Fruit fly (Drosophila melanogaster) whole organism, embryonic: ENCODE results near the gene CG42240.

ENCODE experiments used
- Antp ChIP-seq: fragments of 200-800 bp; sonication (Bioruptor generic); optimal IDR thresholded peaks from 3 replicates; lab custom pipeline; 2016; ENCODE audit warnings: missing biosample characterization, missing genetic modification characterization
- Atf6 ChIP-seq: fragments of 200-800 bp; sonication (Bioruptor generic); IDR thresholded peaks from 2 replicates; pipeline ENCODE4 v1.3.6; 2022; ENCODE audit warnings: missing biosample characterization, missing genetic modification characterization
- Blimp-1 ChIP-seq: fragments of 200-800 bp; sonication (Bioruptor generic); optimal IDR thresholded peaks from 3 replicates; lab custom pipeline; 2018; ENCODE audit warnings: missing biosample characterization, missing genetic modification characterization, mild to moderate bottlenecking, moderate library complexity, missing genetic modification reagents
- CG10543 ChIP-seq: fragments of 200-800 bp; sonication (Bioruptor generic); optimal IDR thresholded peaks from 3 replicates; lab custom pipeline; 2017; ENCODE audit warnings: missing biosample characterization, mild to moderate bottlenecking, missing genetic modification characterization, moderate library complexity
- CG10654 ChIP-seq: fragments of 200-800 bp; sonication (Bioruptor generic); optimal IDR thresholded peaks from 2 replicates; lab custom pipeline; 2016; ENCODE audit warnings: missing biosample characterization, missing genetic modification characterization
- CG12071 ChIP-seq: fragments of 200-800 bp; sonication (Bioruptor generic); optimal IDR thresholded peaks from 3 replicates; lab custom pipeline; 2018; ENCODE audit warnings: missing biosample characterization, mild to moderate bottlenecking, missing genetic modification characterization
- CG12236 ChIP-seq: fragments of 200-800 bp; sonication (Bioruptor generic); optimal IDR thresholded peaks from 2 replicates; lab custom pipeline; 2016; ENCODE audit warnings: missing biosample characterization, missing genetic modification characterization
- CG12391 ChIP-seq: fragments of 200-800 bp; sonication (Bioruptor generic); optimal IDR thresholded peaks from 3 replicates; lab custom pipeline; 2018; ENCODE audit warnings: missing biosample characterization, mild to moderate bottlenecking, missing genetic modification characterization, moderate library complexity
- CG12769 ChIP-seq: fragments of 200-800 bp; sonication (Bioruptor generic); optimal IDR thresholded peaks from 2 replicates; lab custom pipeline; 2019; ENCODE audit warnings: missing biosample characterization, mild to moderate bottlenecking, missing genetic modification characterization, moderate library complexity
- CG13775 ChIP-seq: fragments of 200-800 bp; sonication (Bioruptor generic); optimal IDR thresholded peaks from 3 replicates; lab custom pipeline; 2017; ENCODE audit warnings: missing biosample characterization, mild to moderate bottlenecking, missing genetic modification characterization
- CG14965 ChIP-seq: fragments of 200-800 bp; sonication (Bioruptor generic); optimal IDR thresholded peaks from 2 replicates; lab custom pipeline; 2016; ENCODE audit warnings: missing biosample characterization, missing genetic modification characterization, borderline replicate concordance
- CG1602 ChIP-seq: fragments of 200-800 bp; sonication (Bioruptor generic); optimal IDR thresholded peaks from 3 replicates; lab custom pipeline; 2016; ENCODE audit warnings: missing biosample characterization, missing genetic modification characterization
- CG17359 ChIP-seq: fragments of 200-800 bp; sonication (Bioruptor generic); optimal IDR thresholded peaks from 3 replicates; lab custom pipeline; 2018; ENCODE audit warnings: missing biosample characterization, mild to moderate bottlenecking, missing genetic modification characterization, moderate library complexity
- CG3407 ChIP-seq: fragments of 200-800 bp; sonication (Bioruptor generic); optimal IDR thresholded peaks from 2 replicates; lab custom pipeline; 2018; ENCODE audit warnings: missing biosample characterization, mild to moderate bottlenecking, missing genetic modification characterization
- CG34224 ChIP-seq: fragments of 200-800 bp; sonication (Bioruptor generic); IDR thresholded peaks from 3 replicates; pipeline ENCODE4 v1.3.6; 2022; ENCODE audit warnings: missing biosample characterization, missing genetic modification characterization; ENCODE audit not compliant: partially characterized antibody
- CG5180 ChIP-seq: fragments of 200-800 bp; sonication (Bioruptor generic); optimal IDR thresholded peaks from 3 replicates; lab custom pipeline; 2017; ENCODE audit warnings: missing biosample characterization, missing genetic modification characterization, mild to moderate bottlenecking, moderate library complexity, missing genetic modification reagents
- CG7372 ChIP-seq: fragments of 200-800 bp; sonication (Bioruptor generic); IDR thresholded peaks from 2 replicates; pipeline ENCODE4 v1.3.6; 2022; ENCODE audit warnings: missing biosample characterization, missing genetic modification characterization
- CG7556 ChIP-seq: fragments of 200-800 bp; sonication (Bioruptor generic); optimal IDR thresholded peaks from 2 replicates; lab custom pipeline; 2017; ENCODE audit warnings: missing biosample characterization, mild to moderate bottlenecking, missing genetic modification characterization
- CG7839 ChIP-seq: fragments of 200-800 bp; sonication (Bioruptor generic); optimal IDR thresholded peaks from 3 replicates; lab custom pipeline; 2018; ENCODE audit warnings: missing biosample characterization, mild to moderate bottlenecking, missing genetic modification characterization, moderate library complexity
- Dbx ChIP-seq: fragments of 200-800 bp; sonication (Bioruptor generic); IDR thresholded peaks from 3 replicates; pipeline ENCODE4 v1.3.6; 2022; ENCODE audit warnings: missing biosample characterization, missing genetic modification characterization
- Eip74EF ChIP-seq, 2 experiments: fragments of 200-800 bp in 1 of 2; fragments of >200 bp in 1 of 2; sonication (Bioruptor generic) in 1 of 2; optimal IDR thresholded peaks; 2 replicates each; lab custom pipeline; 2017 to 2019; ENCODE audit warnings: missing biosample characterization in 2 of 2, missing genetic modification characterization in 2 of 2, mild to moderate bottlenecking in 1 of 2, moderate library complexity in 1 of 2
- Fer2 ChIP-seq: fragments of 200-800 bp; sonication (Bioruptor generic); optimal IDR thresholded peaks from 2 replicates; lab custom pipeline; 2018; ENCODE audit warnings: missing biosample characterization, mild to moderate bottlenecking, missing genetic modification characterization, moderate library complexity
- H2.0 ChIP-seq: fragments of 200-800 bp; sonication (Bioruptor generic); IDR thresholded peaks from 2 replicates; pipeline ENCODE4 v1.3.6; 2022; ENCODE audit warnings: missing biosample characterization, missing genetic modification characterization
- HLH4C ChIP-seq: fragments of 200-800 bp; sonication (Bioruptor generic); IDR thresholded peaks from 3 replicates; pipeline ENCODE4 v1.3.6; 2022; ENCODE audit warnings: missing biosample characterization, missing genetic modification characterization; ENCODE audit not compliant: partially characterized antibody
- Six4 ChIP-seq: fragments of 200-800 bp; sonication (Bioruptor generic); optimal IDR thresholded peaks from 2 replicates; lab custom pipeline; 2016; ENCODE audit warnings: missing biosample characterization, missing genetic modification characterization
- Sox102F ChIP-seq: fragments of 200-800 bp; sonication (Bioruptor generic); optimal IDR thresholded peaks from 2 replicates; lab custom pipeline; 2018; ENCODE audit warnings: missing biosample characterization, mild to moderate bottlenecking, missing genetic modification characterization, moderate library complexity
- Trl ChIP-seq, 3 experiments: fragments of >200 bp in 2 of 3; fragments of 200-800 bp in 1 of 3; sonication (Bioruptor generic) in 1 of 3; optimal IDR thresholded peaks; 2 replicates in 1 of 3; 3 replicates in 2 of 3; lab custom pipeline; 2016 to 2017; ENCODE audit warnings: missing biosample characterization in 1 of 3, missing genetic modification characterization in 1 of 3
- Vsx1 ChIP-seq: fragments of 200-800 bp; sonication (Bioruptor generic); optimal IDR thresholded peaks from 2 replicates; lab custom pipeline; 2017; ENCODE audit warnings: missing biosample characterization, mild to moderate bottlenecking, missing genetic modification characterization, missing genetic modification reagents
- Xbp1 ChIP-seq: fragments of 200-800 bp; sonication (Bioruptor generic); optimal IDR thresholded peaks from 3 replicates; lab custom pipeline; 2016; ENCODE audit warnings: missing biosample characterization, mild to moderate bottlenecking, missing genetic modification characterization
- bcd ChIP-seq: fragments of 200-800 bp; sonication (Bioruptor generic); optimal IDR thresholded peaks from 2 replicates; lab custom pipeline; 2017; ENCODE audit warnings: missing biosample characterization, mild to moderate bottlenecking, missing genetic modification characterization
- chif ChIP-seq, 2 experiments: fragments of 200-800 bp; sonication (Bioruptor generic); optimal IDR thresholded peaks; 3 replicates each; lab custom pipeline; 2016; ENCODE audit warnings: missing biosample characterization in 2 of 2, missing genetic modification characterization in 2 of 2
- ci ChIP-seq: fragments of 200-800 bp; sonication (Bioruptor generic); IDR thresholded peaks from 3 replicates; pipeline ENCODE4 v1.3.6; 2022; ENCODE audit warnings: missing biosample characterization, missing genetic modification characterization
- corto ChIP-seq: fragments of 200-800 bp; sonication (Bioruptor generic); optimal IDR thresholded peaks from 2 replicates; lab custom pipeline; 2016; ENCODE audit warnings: missing biosample characterization, mild to moderate bottlenecking, missing genetic modification characterization, moderate library complexity
- dpn ChIP-seq, 2 experiments: fragments of 200-800 bp; sonication (Bioruptor generic); optimal IDR thresholded peaks; 3 replicates each; lab custom pipeline; 2016; ENCODE audit warnings: missing biosample characterization in 2 of 2, missing genetic modification characterization in 2 of 2
- fd102C ChIP-seq: fragments of 200-800 bp; sonication (Bioruptor generic); optimal IDR thresholded peaks from 2 replicates; lab custom pipeline; 2018; ENCODE audit warnings: missing biosample characterization, mild to moderate bottlenecking, missing genetic modification characterization, moderate library complexity
- gro ChIP-seq: fragments of 200-800 bp; sonication (Bioruptor generic); optimal IDR thresholded peaks from 2 replicates; lab custom pipeline; 2016; ENCODE audit warnings: missing biosample characterization, missing genetic modification characterization
- her ChIP-seq: fragments of 200-800 bp; sonication (Bioruptor generic); optimal IDR thresholded peaks from 2 replicates; lab custom pipeline; 2016; ENCODE audit warnings: missing biosample characterization, missing genetic modification characterization
- lmd ChIP-seq: fragments of 200-800 bp; sonication (Bioruptor generic); IDR thresholded peaks from 2 replicates; pipeline ENCODE4 v1.3.6; 2022; ENCODE audit warnings: missing biosample characterization, missing genetic modification characterization
- nerfin-2 ChIP-seq: fragments of 200-800 bp; sonication (Bioruptor generic); IDR thresholded peaks from 2 replicates; pipeline ENCODE4 v1.3.6; 2022; ENCODE audit warnings: missing biosample characterization, missing genetic modification characterization; ENCODE audit not compliant: partially characterized antibody
- pan ChIP-seq, 4 experiments: fragments of >200 bp in 3 of 4; fragments of 200-800 bp in 1 of 4; sonication (Bioruptor generic) in 1 of 4; optimal IDR thresholded peaks in 3 of 4; IDR thresholded peaks in 1 of 4; 2 replicates each; pipeline versions ENCODE4 v1.3.6 to Lab custom; 2017 to 2022; ENCODE audit warnings: missing biosample characterization in 2 of 4, missing genetic modification characterization in 2 of 4, mixed read lengths in 1 of 4
- rib ChIP-seq: fragments of 200-800 bp; sonication (Bioruptor generic); IDR thresholded peaks from 2 replicates; pipeline ENCODE4 v1.3.6; 2022; ENCODE audit warnings: missing biosample characterization, missing genetic modification characterization
- scrt ChIP-seq: fragments of 200-800 bp; sonication (Bioruptor generic); optimal IDR thresholded peaks from 2 replicates; lab custom pipeline; 2018; ENCODE audit warnings: missing biosample characterization, mild to moderate bottlenecking, missing genetic modification characterization, moderate library complexity
- sisA ChIP-seq: fragments of 200-800 bp; sonication (Bioruptor generic); IDR thresholded peaks from 2 replicates; pipeline ENCODE4 v1.3.6; 2022; ENCODE audit warnings: missing biosample characterization, missing genetic modification characterization
- sna ChIP-seq: fragments of 200-800 bp; sonication (Bioruptor generic); IDR thresholded peaks from 2 replicates; pipeline ENCODE4 v1.3.6; 2022; ENCODE audit warnings: missing biosample characterization, missing genetic modification characterization; ENCODE audit not compliant: partially characterized antibody
- sob ChIP-seq: fragments of 200-800 bp; sonication (Bioruptor generic); IDR thresholded peaks from 2 replicates; pipeline ENCODE4 v1.3.6; 2022; ENCODE audit warnings: missing biosample characterization, missing genetic modification characterization
- tap ChIP-seq: fragments of 200-800 bp; optimal IDR thresholded peaks from 3 replicates; lab custom pipeline; 2019; ENCODE audit warnings: missing biosample characterization, mild to moderate bottlenecking, missing genetic modification characterization, moderate library complexity
- trh ChIP-seq: fragments of 200-800 bp; sonication (Bioruptor generic); optimal IDR thresholded peaks from 2 replicates; lab custom pipeline; 2016; ENCODE audit warnings: missing biosample characterization, missing genetic modification characterization
- twi ChIP-seq: fragments of 200-800 bp; optimal IDR thresholded peaks from 2 replicates; lab custom pipeline; 2019; ENCODE audit warnings: missing biosample characterization, mild to moderate bottlenecking, missing genetic modification characterization, moderate library complexity
- yki ChIP-seq: fragments of >200 bp; optimal IDR thresholded peaks from 3 replicates; lab custom pipeline; 2018

The CG42240 gene

DNA sequence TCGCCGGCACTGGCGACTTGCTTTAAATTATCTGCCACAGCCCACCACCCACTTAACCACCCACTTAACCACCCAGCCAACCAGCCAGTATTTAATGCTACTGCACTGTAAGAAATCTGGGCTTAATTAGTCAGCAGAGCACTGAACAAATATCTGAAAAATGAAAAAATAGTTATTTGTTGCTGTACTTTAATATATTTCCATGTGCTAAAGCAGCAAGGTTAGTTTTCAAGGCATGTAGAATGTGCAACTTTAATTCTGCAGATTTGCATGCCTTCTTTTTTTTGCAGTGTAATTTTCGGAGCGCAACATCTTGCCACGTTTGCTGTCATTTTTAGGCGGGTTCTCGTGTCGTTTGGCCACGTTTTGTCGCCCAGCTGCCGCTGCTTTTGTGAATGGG, 45.0 kb downstream of the CG42240 start (continued):
- TF ChIP-seq pan (optimal IDR thresholded peaks at IDR 0.05; lab: Kevin White, UChicago) (no peak), pan (GFP tag; optimal IDR thresholded peaks at IDR 0.05 in 1 of 2, IDR thresholded peaks at IDR 0.05 in 1 of 2) (no peak), Eip74EF (GFP tag; optimal IDR thresholded peaks at IDR 0.05; lab: Kevin White, UChicago) (peak in 1 of 2 experiments; percentile 4), rib (GFP tag; lab: Robert Waterston, UW) (no peak), nerfin-2 (GFP tag; lab: Robert Waterston, UW) (no peak), corto (GFP tag; lab: Kevin White, UChicago) (no peak), Dbx (GFP tag; lab: Robert Waterston, UW) (peak; percentile 40; the same call in 1 of the 3 replicates), CG10654 (GFP tag; lab: Kevin White, UChicago) (no peak), sna (GFP tag; lab: Robert Waterston, UW) (no peak), sob (0 out of 2 replicates have a peak, but pooled peaks have one; percentile 23), trh (GFP tag; lab: Kevin White, UChicago) (no peak), gro (GFP tag; lab: Kevin White, UChicago) (peak; percentile 38), twi (no peak), CG10543 (no peak), CG7372 (GFP tag; lab: Robert Waterston, UW) (no peak), sisA (GFP tag; lab: Robert Waterston, UW) (peak; percentile 47), CG1602 (GFP tag; lab: Kevin White, UChicago) (peak; percentile 10), CG5180 (GFP tag; lab: Kevin White, UChicago) (no peak), Sox102F (GFP tag; lab: Kevin White, UChicago) (peak; percentile 28), CG34224 (no peak), Trl (optimal IDR thresholded peaks at IDR 0.05; lab: Kevin White, UChicago) (no peak), Trl (GFP tag; optimal IDR thresholded peaks at IDR 0.05; lab: Kevin White, UChicago) (peak; percentile 29), CG13775 (GFP tag; lab: Kevin White, UChicago) (no peak), Six4 (peak; percentile 17), Atf6 (GFP tag; lab: Robert Waterston, UW) (peak; percentile 48; the same call in 1 of the 2 replicates), bcd (GFP tag; lab: Kevin White, UChicago) (peak; percentile 35), lmd (peak; percentile 31; the same call in 1 of the 2 replicates), CG7839 (peak; percentile 68), CG12391 (peak; percentile 47), CG14965 (GFP tag; lab: Kevin White, UChicago) (no peak)

DNA sequence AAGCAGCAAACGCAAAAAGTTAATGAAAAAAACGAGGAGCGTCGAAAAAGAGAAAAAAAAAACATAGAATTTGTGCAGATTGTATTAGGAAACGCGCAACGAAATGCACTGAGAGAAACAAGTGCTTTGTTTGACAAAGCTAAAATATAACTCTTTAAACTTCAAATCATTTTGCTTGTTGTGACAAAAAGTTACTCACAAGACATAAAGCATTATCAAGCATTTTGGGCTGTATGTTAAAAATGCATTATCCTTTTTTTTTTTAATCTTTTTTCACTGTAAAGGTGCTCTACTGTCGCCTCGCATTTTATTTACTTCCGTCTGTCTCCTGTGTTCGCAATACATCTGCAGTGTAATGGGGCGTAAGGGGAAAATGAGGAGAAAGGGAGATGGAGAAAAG, 46.1 kb downstream of the CG42240 start:
- TF ChIP-seq Xbp1 (GFP tag; lab: Kevin White, UChicago) (peak; percentile 6), ci (0 out of 3 replicates have a peak, but pooled peaks have one; percentile 35), fd102C (GFP tag; lab: Kevin White, UChicago) (no peak), HLH4C (GFP tag; lab: Robert Waterston, UW) (no peak), CG12071 (GFP tag; lab: Kevin White, UChicago) (no peak), chif (GFP tag; optimal IDR thresholded peaks at IDR 0.05; lab: Kevin White, UChicago) (no peak), Vsx1 (GFP tag; lab: Kevin White, UChicago) (no peak), CG3407 (GFP tag; lab: Kevin White, UChicago) (no peak), CG12769 (no peak), CG5180 (GFP tag; lab: Kevin White, UChicago) (no peak), scrt (GFP tag; lab: Kevin White, UChicago) (peak; percentile 1), CG17359 (tag; lab: Kevin White, UChicago) (peak; percentile 27), yki (no peak), tap (tag; lab: Kevin White, UChicago) (no peak), CG7556 (peak; percentile 7), Blimp-1 (GFP tag; lab: Kevin White, UChicago) (peak; percentile 11), Fer2 (tag; lab: Kevin White, UChicago) (no peak), her (GFP tag; lab: Kevin White, UChicago) (no peak), dpn (GFP tag; optimal IDR thresholded peaks at IDR 0.05; lab: Kevin White, UChicago) (peak; percentile 14 to 16), Antp (peak; percentile 12), sob (no peak), H2.0 (no peak), CG12236 (no peak)
